Worm (Caenorhabditis elegans) whole organism, L1 larva: ENCODE measurements around the gene epg-6.

Experiments used
- C16A3.4 ChIP-seq: fragments of 150-350 bp; optimal IDR thresholded peaks from 2 replicates; lab custom pipeline; 2014; ENCODE audit warnings: missing biosample characterization, missing genetic modification characterization
- C34B4.2 ChIP-seq: sonication (generic microtip); optimal IDR thresholded peaks from 2 replicates; lab custom pipeline; 2017; ENCODE audit warnings: mild to moderate bottlenecking, missing genetic modification characterization, missing compliant biosample characterization
- F16B12.6 ChIP-seq: fragments of 150-350 bp; optimal IDR thresholded peaks from 2 replicates; lab custom pipeline; 2014; ENCODE audit warnings: missing biosample characterization, missing genetic modification characterization
- aly-2 ChIP-seq: fragments of 150-350 bp; optimal IDR thresholded peaks from 2 replicates; lab custom pipeline; 2014; ENCODE audit warnings: missing biosample characterization, missing genetic modification characterization
- ama-1 ChIP-seq: fragments of 150-350 bp; optimal IDR thresholded peaks from 2 replicates; lab custom pipeline; 2014
- ceh-88 ChIP-seq: fragments of 200-800 bp; sonication (Bioruptor generic); IDR thresholded peaks from 2 replicates; pipeline ENCODE4 v1.3.6; 2022; ENCODE audit warnings: missing genetic modification characterization, missing compliant biosample characterization
- ceh-90 ChIP-seq: sonication (generic microtip); optimal IDR thresholded peaks from 2 replicates; lab custom pipeline; 2016; ENCODE audit warnings: missing genetic modification characterization, missing compliant biosample characterization
- dsc-1 ChIP-seq: sonication (generic microtip); optimal IDR thresholded peaks from 2 replicates; lab custom pipeline; 2016; ENCODE audit warnings: mild to moderate bottlenecking, missing genetic modification characterization, missing compliant biosample characterization
- efl-1 ChIP-seq, 4 experiments: fragments of 150-350 bp; optimal IDR thresholded peaks in 3 of 4; peaks in 1 of 4; 1 replicate in 1 of 4; 2 replicates in 3 of 4; lab custom pipeline; 2014; ENCODE audit warnings: missing biosample characterization in 2 of 4, missing genetic modification characterization in 2 of 4, missing genetic modification reagents in 2 of 4
- egl-13 ChIP-seq: sonication (generic microtip); optimal IDR thresholded peaks from 2 replicates; lab custom pipeline; 2016; ENCODE audit warnings: missing genotype, missing genetic modification reagents, missing genetic modification characterization, missing compliant biosample characterization
- egl-27 ChIP-seq, 2 experiments: fragments of 150-350 bp in 1 of 2; sonication (generic microtip); optimal IDR thresholded peaks; 3 replicates each; lab custom pipeline; 2017 to 2018; ENCODE audit warnings: missing biosample characterization in 2 of 2, missing genetic modification characterization in 2 of 2, missing genetic modification reagents in 2 of 2
- elt-3 ChIP-seq, 6 experiments: fragments of 150-350 bp in 1 of 6; sonication (generic microtip); optimal IDR thresholded peaks; 2 replicates each; lab custom pipeline; 2017 to 2018; ENCODE audit warnings: missing biosample characterization in 6 of 6, missing genetic modification characterization in 6 of 6, inconsistent platforms in 1 of 6
- ets-5 ChIP-seq: fragments of 200-800 bp; sonication (Bioruptor generic); IDR thresholded peaks from 2 replicates; pipeline ENCODE4 v1.3.6; 2022; ENCODE audit warnings: missing genetic modification characterization, missing compliant biosample characterization
- fkh-8 ChIP-seq: sonication (generic microtip); optimal IDR thresholded peaks from 2 replicates; lab custom pipeline; 2016; ENCODE audit warnings: mild to moderate bottlenecking, missing genetic modification characterization, missing compliant biosample characterization
- grh-1 ChIP-seq: fragments of 200-800 bp; sonication (Bioruptor generic); IDR thresholded peaks from 2 replicates; pipeline ENCODE4 v1.3.6; 2022; ENCODE audit warnings: missing genetic modification reagents, missing genetic modification characterization, missing compliant biosample characterization
- hlh-4 ChIP-seq: sonication (generic microtip); optimal IDR thresholded peaks from 2 replicates; lab custom pipeline; 2016; ENCODE audit warnings: mild to moderate bottlenecking, missing genetic modification characterization, missing compliant biosample characterization
- irx-1 ChIP-seq: sonication (generic microtip); optimal IDR thresholded peaks from 2 replicates; lab custom pipeline; 2016; ENCODE audit warnings: missing genetic modification characterization, missing compliant biosample characterization
- isw-1 ChIP-seq: fragments of 200-800 bp; sonication (Bioruptor generic); IDR thresholded peaks from 2 replicates; pipeline ENCODE4 v1.3.6; 2022; ENCODE audit warnings: missing genetic modification characterization, missing compliant biosample characterization
- lin-14 ChIP-seq: fragments of 200-800 bp; sonication (Bioruptor generic); optimal IDR thresholded peaks from 2 replicates; lab custom pipeline; 2018; ENCODE audit warnings: mild to moderate bottlenecking, missing genetic modification characterization, moderate library complexity, missing compliant biosample characterization
- lin-15B ChIP-seq: fragments of 150-350 bp; sonication (generic microtip); optimal IDR thresholded peaks from 3 replicates; lab custom pipeline; 2014; ENCODE audit warnings: missing biosample characterization, missing genetic modification characterization
- lin-35 ChIP-seq, 2 experiments: fragments of 150-350 bp; optimal IDR thresholded peaks; 2 replicates each; lab custom pipeline; 2014; ENCODE audit warnings: missing biosample characterization in 2 of 2, missing genetic modification characterization in 2 of 2, missing genetic modification reagents in 2 of 2
- lin-39 ChIP-seq: fragments of 150-350 bp; optimal IDR thresholded peaks from 2 replicates; lab custom pipeline; 2014; ENCODE audit warnings: missing biosample characterization, missing genetic modification reagents, missing genetic modification characterization
- mab-9 ChIP-seq: fragments of 200-800 bp; sonication (Bioruptor generic); IDR thresholded peaks from 2 replicates; pipeline ENCODE4 v1.3.6; 2022; ENCODE audit warnings: missing genetic modification reagents, missing genetic modification characterization, missing compliant biosample characterization
- mef-2 ChIP-seq: fragments of 150-350 bp; optimal IDR thresholded peaks from 2 replicates; lab custom pipeline; 2014; ENCODE audit warnings: missing biosample characterization, missing genetic modification characterization
- mep-1 ChIP-seq: fragments of 150-350 bp; optimal IDR thresholded peaks from 2 replicates; lab custom pipeline; 2014; ENCODE audit warnings: missing biosample characterization, missing genetic modification characterization
- nhr-11 ChIP-seq: fragments of 150-350 bp; optimal IDR thresholded peaks from 2 replicates; lab custom pipeline; 2014; ENCODE audit warnings: missing biosample characterization, missing genetic modification characterization
- nhr-19 ChIP-seq: fragments of 200-800 bp; sonication (Bioruptor generic); conservative IDR thresholded peaks from 2 replicates; pipeline ENCODE4 v1.3.6; 2022; ENCODE audit warnings: missing genetic modification characterization, missing compliant biosample characterization
- nhr-20 ChIP-seq: sonication (generic microtip); optimal IDR thresholded peaks from 2 replicates; lab custom pipeline; 2016; ENCODE audit warnings: mild to moderate bottlenecking, missing genetic modification characterization, missing compliant biosample characterization
- nhr-47 ChIP-seq: sonication (generic microtip); optimal IDR thresholded peaks from 2 replicates; lab custom pipeline; 2016; ENCODE audit warnings: mild to moderate bottlenecking, missing genetic modification characterization, moderate library complexity, missing compliant biosample characterization
- nhr-71 ChIP-seq: sonication (generic microtip); optimal IDR thresholded peaks from 2 replicates; lab custom pipeline; 2016; ENCODE audit warnings: mild to moderate bottlenecking, missing genetic modification characterization, moderate library complexity, missing compliant biosample characterization
- nhr-84 ChIP-seq: sonication (generic microtip); optimal IDR thresholded peaks from 2 replicates; lab custom pipeline; 2017; ENCODE audit warnings: missing biosample characterization, missing genetic modification characterization
- pag-3 ChIP-seq: sonication (generic microtip); optimal IDR thresholded peaks from 2 replicates; lab custom pipeline; 2017; ENCODE audit warnings: missing genetic modification characterization, mild to moderate bottlenecking, missing compliant biosample characterization, antibody characterized with exemption, borderline replicate concordance; ENCODE audit not compliant: insufficient read depth
- pax-3 ChIP-seq: fragments of 200-800 bp; sonication (Bioruptor generic); optimal IDR thresholded peaks from 2 replicates; lab custom pipeline; 2018; ENCODE audit warnings: mild to moderate bottlenecking, missing genetic modification characterization, moderate library complexity, missing compliant biosample characterization
- skn-1 ChIP-seq: fragments of 150-350 bp; optimal IDR thresholded peaks from 2 replicates; lab custom pipeline; 2014; ENCODE audit warnings: missing biosample characterization, missing genetic modification characterization
- snu-23 ChIP-seq: sonication (generic microtip); optimal IDR thresholded peaks from 2 replicates; lab custom pipeline; 2016; ENCODE audit warnings: missing genetic modification characterization, missing compliant biosample characterization
- sox-4 ChIP-seq: sonication (generic microtip); optimal IDR thresholded peaks from 2 replicates; lab custom pipeline; 2016; ENCODE audit warnings: missing genetic modification characterization, missing compliant biosample characterization
- sup-37 ChIP-seq: fragments of 200-800 bp; sonication (Bioruptor generic); optimal IDR thresholded peaks from 2 replicates; lab custom pipeline; 2018; ENCODE audit warnings: mild to moderate bottlenecking, missing genetic modification characterization, missing compliant biosample characterization
- swsn-7 ChIP-seq: sonication (generic microtip); optimal IDR thresholded peaks from 2 replicates; lab custom pipeline; 2016; ENCODE audit warnings: missing genetic modification characterization, missing compliant biosample characterization
- tbx-2 ChIP-seq: sonication (generic microtip); optimal IDR thresholded peaks from 2 replicates; lab custom pipeline; 2016; ENCODE audit warnings: missing genetic modification characterization, missing compliant biosample characterization
- tlp-1 ChIP-seq: fragments of 150-350 bp; optimal IDR thresholded peaks from 2 replicates; lab custom pipeline; 2014; ENCODE audit warnings: missing biosample characterization, missing genetic modification characterization
- unc-62 ChIP-seq: fragments of 150-350 bp; optimal IDR thresholded peaks from 2 replicates; lab custom pipeline; 2014; ENCODE audit warnings: missing biosample characterization, missing genetic modification reagents, missing genetic modification characterization
- vab-15 ChIP-seq: sonication (generic microtip); optimal IDR thresholded peaks from 2 replicates; lab custom pipeline; 2017; ENCODE audit warnings: missing genotype, mild to moderate bottlenecking, missing genetic modification characterization, missing compliant biosample characterization
- xbp-1 ChIP-seq: sonication (generic microtip); optimal IDR thresholded peaks from 2 replicates; lab custom pipeline; 2016; ENCODE audit warnings: missing genetic modification characterization, missing compliant biosample characterization
- zip-4 ChIP-seq: fragments of 200-800 bp; sonication (Bioruptor generic); optimal IDR thresholded peaks from 2 replicates; lab custom pipeline; 2018; ENCODE audit warnings: mild to moderate bottlenecking, missing genetic modification characterization, moderate library complexity, missing compliant biosample characterization
- ztf-11 ChIP-seq, 2 experiments: sonication (generic microtip); optimal IDR thresholded peaks; 2 replicates each; lab custom pipeline; 2016 to 2017; ENCODE audit warnings: missing genetic modification characterization in 2 of 2, missing biosample characterization in 1 of 2, missing compliant biosample characterization in 1 of 2
- ztf-4 ChIP-seq: fragments of 150-350 bp; optimal IDR thresholded peaks from 2 replicates; lab custom pipeline; 2014; ENCODE audit warnings: missing biosample characterization, missing genetic modification characterization

Gene epg-6

ce11 chrIII:10604325-10604724, 4.3 kb upstream of the epg-6 start:
- TF ChIP-seq nhr-11 (tag; lab: Kevin White, UChicago), result no peak
- TF ChIP-seq lin-35 (GFP tag; optimal IDR thresholded peaks at IDR 0.05; lab: Kevin White, UChicago), result no peak
- TF ChIP-seq fkh-8 (tag; lab: Kevin White, UChicago), result peak; percentile 98
- peak; percentile 4 for TF ChIP-seq F16B12.6 (tag; lab: Kevin White, UChicago)
- no peak for TF ChIP-seq ceh-88 (GFP tag; lab: Robert Waterston, UW)
- peak; percentile 65 for TF ChIP-seq nhr-47
- no peak for TF ChIP-seq sup-37 (GFP tag; lab: Kevin White, UChicago)
- no peak for TF ChIP-seq irx-1 (tag; lab: Kevin White, UChicago)
- TF ChIP-seq efl-1 (optimal IDR thresholded peaks at IDR 0.05; lab: Kevin White, UChicago), result no peak
- TF ChIP-seq efl-1 (GFP tag; optimal IDR thresholded peaks at IDR 0.05 in 1 of 2; lab: Kevin White, UChicago), result no peak
- TF ChIP-seq pax-3 (tag; lab: Kevin White, UChicago), result no peak
- TF ChIP-seq nhr-71 (tag; lab: Kevin White, UChicago), result peak; percentile 72
- TF ChIP-seq egl-13 (tag; lab: Kevin White, UChicago), result no peak
- TF ChIP-seq elt-3 (tag; optimal IDR thresholded peaks at IDR 0.05; lab: Kevin White, UChicago), result no peak
- no peak for TF ChIP-seq ama-1 (lab: Kevin White, UChicago)
- no peak for TF ChIP-seq egl-27 (tag; optimal IDR thresholded peaks at IDR 0.05; lab: Kevin White, UChicago)
- no peak for TF ChIP-seq hlh-4 (tag; lab: Kevin White, UChicago)
- peak; percentile 13 for TF ChIP-seq swsn-7 (tag; lab: Kevin White, UChicago)
- TF ChIP-seq zip-4 (GFP tag; lab: Kevin White, UChicago), result no peak
- no peak for TF ChIP-seq unc-62 (GFP tag; lab: Kevin White, UChicago)
- TF ChIP-seq nhr-84, result no peak
- TF ChIP-seq dsc-1 (tag; lab: Kevin White, UChicago), result peak; percentile 51
- TF ChIP-seq mef-2 (tag; lab: Kevin White, UChicago), result peak; percentile 24
- TF ChIP-seq grh-1 (GFP tag; lab: Robert Waterston, UW), result no peak
- TF ChIP-seq C16A3.4, result no peak
- TF ChIP-seq mab-9 (GFP tag; lab: Robert Waterston, UW), result no peak
- no peak for TF ChIP-seq tbx-2 (tag; lab: Kevin White, UChicago)
- TF ChIP-seq lin-14 (GFP tag; lab: Kevin White, UChicago), result peak; percentile 26
- no peak for TF ChIP-seq ceh-90 (tag; lab: Kevin White, UChicago)
- no peak for TF ChIP-seq snu-23 (GFP tag; lab: Kevin White, UChicago)

ce11 chrIII:10603248-10603647, 3.3 kb upstream of the epg-6 start, which contains the start of gene Y39A1A.2:
TSS of gene Y39A1A.2 (minus strand) at chrIII:10603566.
- TF ChIP-seq pag-3, result no peak
- TF ChIP-seq ztf-11 (tag; optimal IDR thresholded peaks at IDR 0.05; lab: Kevin White, UChicago), result no peak
- no peak for TF ChIP-seq C34B4.2 (tag; lab: Kevin White, UChicago)
- no peak for TF ChIP-seq sox-4 (tag; lab: Kevin White, UChicago)
- no peak for TF ChIP-seq mep-1 (tag; lab: Kevin White, UChicago)
- TF ChIP-seq mef-2 (tag; lab: Kevin White, UChicago), result no peak

- TF ChIP-seq unc-62 (GFP tag; lab: Kevin White, UChicago), result no peak
- TF ChIP-seq aly-2, result no peak
- TF ChIP-seq ets-5 (GFP tag; lab: Robert Waterston, UW), result no peak
- TF ChIP-seq lin-35 (GFP tag; optimal IDR thresholded peaks at IDR 0.05; lab: Kevin White, UChicago), result no peak
- peak; percentile 84 for TF ChIP-seq fkh-8 (tag; lab: Kevin White, UChicago)
- peak; percentile 74 for TF ChIP-seq pax-3 (tag; lab: Kevin White, UChicago)
- peak; percentile 53 for TF ChIP-seq nhr-71 (tag; lab: Kevin White, UChicago)
- no peak for TF ChIP-seq ztf-4 (tag; lab: Kevin White, UChicago)
- no peak for TF ChIP-seq vab-15 (tag; lab: Kevin White, UChicago)
- no peak for TF ChIP-seq efl-1 (optimal IDR thresholded peaks at IDR 0.05; lab: Kevin White, UChicago)
- no peak for TF ChIP-seq efl-1 (GFP tag; optimal IDR thresholded peaks at IDR 0.05 in 1 of 2; lab: Kevin White, UChicago)
- no peak for TF ChIP-seq xbp-1 (tag; lab: Kevin White, UChicago)
- TF ChIP-seq irx-1 (tag; lab: Kevin White, UChicago), result no peak
- TF ChIP-seq swsn-7 (tag; lab: Kevin White, UChicago), result peak; percentile 20
- no peak for TF ChIP-seq tlp-1 (tag; lab: Kevin White, UChicago)
- TF ChIP-seq sox-4 (tag; lab: Kevin White, UChicago), result peak; percentile 4
- TF ChIP-seq egl-13 (tag; lab: Kevin White, UChicago), result peak; percentile 58
- TF ChIP-seq isw-1, result no peak
- peak; percentile 6 for TF ChIP-seq nhr-20 (tag; lab: Kevin White, UChicago)
- no peak for TF ChIP-seq ceh-88 (GFP tag; lab: Robert Waterston, UW)
- TF ChIP-seq lin-14 (GFP tag; lab: Kevin White, UChicago), result peak; percentile 39
- no peak for TF ChIP-seq skn-1
- TF ChIP-seq nhr-47, result peak; percentile 58
- TF ChIP-seq sup-37 (GFP tag; lab: Kevin White, UChicago), result no peak
- no peak for TF ChIP-seq mep-1 (tag; lab: Kevin White, UChicago)
- TF ChIP-seq nhr-19, result no peak
- no peak for TF ChIP-seq lin-39 (tag; lab: Kevin White, UChicago)
- TF ChIP-seq egl-27 (tag; optimal IDR thresholded peaks at IDR 0.05; lab: Kevin White, UChicago), result no peak
- TF ChIP-seq lin-15B (tag; lab: Kevin White, UChicago), result no peak
Measured at ce11 chrIII:10600894-10601293, 906 bp upstream of the epg-6 start.
